Worm (Caenorhabditis elegans) whole organism, midembryonic: ENCODE data around the gene rps-9.

ENCODE experiments used
- T22C8.4 ChIP-seq: fragments of 200-800 bp; sonication (Bioruptor generic); IDR thresholded peaks from 2 replicates; pipeline ENCODE4 v1.3.6; 2022; ENCODE audit warnings: missing genetic modification characterization, missing compliant biosample characterization
- cog-1 ChIP-seq: sonication (generic microtip); optimal IDR thresholded peaks from 2 replicates; lab custom pipeline; 2016; ENCODE audit warnings: missing genetic modification characterization, missing compliant biosample characterization
- flt-1 ChIP-seq: fragments of 200-800 bp; sonication (Bioruptor generic); IDR thresholded peaks from 2 replicates; pipeline ENCODE4 v1.3.6; 2022; ENCODE audit warnings: missing genetic modification characterization, missing compliant biosample characterization
- klf-2 ChIP-seq: fragments of 200-800 bp; sonication (Bioruptor generic); conservative IDR thresholded peaks from 2 replicates; pipeline ENCODE4 v1.3.6; 2022; ENCODE audit warnings: missing genetic modification reagents, missing genetic modification characterization, missing compliant biosample characterization
- med-1 ChIP-seq: sonication (generic microtip); optimal IDR thresholded peaks from 2 replicates; lab custom pipeline; 2017; ENCODE audit warnings: missing genetic modification characterization, mild to moderate bottlenecking, missing compliant biosample characterization, antibody characterized with exemption, missing genetic modification reagents; ENCODE audit not compliant: insufficient read depth
- ref-1 ChIP-seq: fragments of 200-800 bp; sonication (Bioruptor generic); conservative IDR thresholded peaks from 2 replicates; pipeline ENCODE4 v1.3.6; 2022; ENCODE audit warnings: missing genetic modification reagents, missing genetic modification characterization, missing compliant biosample characterization
- tab-1 ChIP-seq: fragments of 200-800 bp; sonication (Bioruptor generic); IDR thresholded peaks from 2 replicates; pipeline ENCODE4 v1.3.6; 2022; ENCODE audit warnings: missing genetic modification characterization, missing compliant biosample characterization
- ztf-23 ChIP-seq: fragments of 200-800 bp; sonication (Bioruptor generic); IDR thresholded peaks from 2 replicates; pipeline ENCODE4 v1.3.6; 2022; ENCODE audit warnings: missing genetic modification reagents, missing genetic modification characterization, missing compliant biosample characterization
- ztf-29 ChIP-seq: fragments of 200-800 bp; sonication (Bioruptor generic); IDR thresholded peaks from 2 replicates; pipeline ENCODE4 v1.3.6; 2022; ENCODE audit warnings: missing genetic modification reagents, missing genetic modification characterization, missing compliant biosample characterization

ce11 chrII:11156160-11156559 lies 30.0 kb upstream of the rps-9 start:
- TF ChIP-seq flt-1 (no peak), T22C8.4 (GFP tag; lab: Robert Waterston, UW) (no peak), ref-1 (no peak), cog-1 (tag; lab: Kevin White, UChicago) (no peak), klf-2 (GFP tag; lab: Robert Waterston, UW) (no peak), tab-1 (GFP tag; lab: Robert Waterston, UW) (no peak), ztf-29 (GFP tag; lab: Robert Waterston, UW) (no peak), med-1 (GFP tag; lab: Kevin White, UChicago) (no peak), ztf-23 (no peak)
